Worm (Caenorhabditis elegans): Measurements from ENCODE around the gene vkmt-1.

Gene vkmt-1

DNA sequence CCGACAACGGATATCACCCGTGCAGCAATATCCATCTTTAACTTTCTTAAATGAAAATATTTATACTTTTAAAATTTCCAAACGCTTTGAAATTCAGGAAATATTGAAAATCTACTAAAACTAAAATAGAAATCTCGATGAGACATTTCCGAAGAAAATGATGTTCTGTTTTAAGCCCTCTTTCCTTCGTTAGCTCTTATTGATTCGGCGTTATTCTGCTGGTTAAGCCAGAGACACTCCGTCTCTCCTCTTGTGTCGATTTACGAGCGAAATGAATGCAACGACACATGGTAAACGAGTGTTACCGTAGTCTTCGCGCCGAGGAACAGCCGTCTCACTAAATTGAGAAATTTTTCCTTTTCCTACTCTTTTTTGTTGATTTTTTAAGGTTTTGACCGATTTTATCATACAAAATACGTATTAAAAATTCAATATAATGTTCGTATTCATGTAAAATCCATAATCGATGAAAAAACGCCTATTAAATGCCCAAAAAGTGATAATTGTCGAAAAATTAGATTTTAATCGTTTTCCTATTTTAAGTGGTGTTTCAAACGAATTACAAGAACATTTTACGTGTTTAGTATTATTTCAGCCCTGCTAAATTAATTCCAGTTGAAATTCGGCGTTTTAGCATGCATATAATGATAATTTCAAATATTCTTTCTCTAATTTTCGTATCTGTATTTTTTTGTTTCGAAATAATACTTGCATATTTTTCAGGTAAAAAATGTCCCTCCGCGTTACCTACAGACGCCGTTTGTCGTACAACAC, 10.1 kb upstream of the vkmt-1 start, which contains the start of the genes ppm-1.H and rpl-34:
ppm-1.H (minus strand) TSS at position 51 of the 774 bp plus-strand sequence.
rpl-34 (plus strand) TSS at position 724 of the 774 bp plus-strand sequence.
- TF ChIP-seq ztf-4 (tag; optimal IDR thresholded peaks at IDR 0.05) (peak; percentile 17), nhr-237 (tag; optimal IDR thresholded peaks at IDR 0.05) (no peak), lin-11 (tag; optimal IDR thresholded peaks at IDR 0.05) (peak; percentile 59), nhr-25 (tag; optimal IDR thresholded peaks at IDR 0.05) (no peak), crh-2 (tag; optimal IDR thresholded peaks at IDR 0.05) (peak; percentile 74), elt-3 (tag; optimal IDR thresholded peaks at IDR 0.05) (no peak), gmeb-1 (tag; optimal IDR thresholded peaks at IDR 0.05) (peak; percentile 42), R02D3.7 (tag; optimal IDR thresholded peaks at IDR 0.05) (peak; percentile 45), snpc-4 (tag; optimal IDR thresholded peaks at IDR 0.05) (peak; percentile 40), sem-4 (tag; optimal IDR thresholded peaks at IDR 0.05) (peak; percentile 18), skn-1 (tag; optimal IDR thresholded peaks at IDR 0.05) (no peak), unc-62 (GFP tag; optimal IDR thresholded peaks at IDR 0.05) (no peak), mbf-1 (tag; optimal IDR thresholded peaks at IDR 0.05) (no peak), zag-1 (tag; optimal IDR thresholded peaks at IDR 0.05) (peak; percentile 4), lsy-2 (tag; optimal IDR thresholded peaks at IDR 0.05) (peak; percentile 89 to 98), fos-1 (tag; optimal IDR thresholded peaks at IDR 0.05) (peak; percentile 43), nhr-129 (tag; optimal IDR thresholded peaks at IDR 0.05) (peak; percentile 98), blmp-1 (tag; optimal IDR thresholded peaks at IDR 0.05; ENCODE audit: insufficient read depth) (no peak), lin-13 (GFP tag; optimal IDR thresholded peaks at IDR 0.05) (peak; percentile 71), sma-3 (GFP tag; optimal IDR thresholded peaks at IDR 0.05) (no peak), nhr-6 (tag; optimal IDR thresholded peaks at IDR 0.05) (no peak), F13H6.1 (tag; optimal IDR thresholded peaks at IDR 0.05) (peak; percentile 23), sma-9 (GFP tag; optimal IDR thresholded peaks at IDR 0.05) (peak; percentile 51), sma-9 (tag; optimal IDR thresholded peaks at IDR 0.05) (no peak), peb-1 (tag; optimal IDR thresholded peaks at IDR 0.05) (no peak), nhr-77 (tag; optimal IDR thresholded peaks at IDR 0.05) (no peak), nhr-12 (tag; optimal IDR thresholded peaks at IDR 0.05) (no peak), ztf-1 (GFP tag; conservative IDR thresholded peaks at IDR 0.05) (no peak), ztf-11 (tag; optimal IDR thresholded peaks at IDR 0.05) (no peak), nhr-21 (tag; optimal IDR thresholded peaks at IDR 0.05) (peak; percentile 22), C34F6.9 (tag; optimal IDR thresholded peaks at IDR 0.05) (peak; percentile 74), ama-1 (optimal IDR thresholded peaks at IDR 0.05) (no peak), egl-27 (tag; optimal IDR thresholded peaks at IDR 0.05) (peak; percentile 10), ceh-82 (tag; optimal IDR thresholded peaks at IDR 0.05) (no peak), unc-55 (GFP tag; optimal IDR thresholded peaks at IDR 0.05) (peak; percentile 95)

DNA sequence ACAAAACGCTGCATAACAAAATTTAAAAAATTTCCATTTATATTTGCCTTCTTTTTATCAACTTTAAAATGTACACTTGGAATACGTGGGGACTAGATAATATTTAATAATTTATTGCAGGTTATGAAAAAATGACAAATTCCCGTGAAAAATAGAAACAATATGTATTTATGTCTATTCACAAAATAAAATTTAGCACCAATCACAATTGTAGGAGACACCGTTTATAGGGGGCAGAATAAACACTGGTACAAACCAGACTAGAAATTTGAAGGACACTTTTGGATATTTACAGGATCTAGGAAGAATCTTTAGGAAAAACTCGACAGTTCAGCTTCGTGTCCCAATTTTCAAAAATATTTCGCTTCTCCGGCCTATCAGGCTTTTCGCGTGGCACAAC, 8.1 kb upstream of the vkmt-1 start, which contains the start of gene C42C1.3:
C42C1.3 (minus strand) TSS at position 101 of the 400 bp plus-strand sequence.
- no peak for TF ChIP-seq ztf-1 (GFP tag; conservative IDR thresholded peaks at IDR 0.05)
- TF ChIP-seq elt-3 (tag; optimal IDR thresholded peaks at IDR 0.05), result no peak
- no peak for TF ChIP-seq nhr-237 (tag; optimal IDR thresholded peaks at IDR 0.05)
- no peak for TF ChIP-seq nhr-11 (tag; optimal IDR thresholded peaks at IDR 0.05)
- TF ChIP-seq ZK546.5 (tag; optimal IDR thresholded peaks at IDR 0.05), result no peak
- TF ChIP-seq peb-1 (tag; optimal IDR thresholded peaks at IDR 0.05), result no peak
- TF ChIP-seq sma-9 (GFP tag; optimal IDR thresholded peaks at IDR 0.05), result no peak
- TF ChIP-seq sma-9 (tag; optimal IDR thresholded peaks at IDR 0.05), result no peak
- no peak for TF ChIP-seq elt-1 (tag; optimal IDR thresholded peaks at IDR 0.05)
- no peak for TF ChIP-seq lin-39 (tag; optimal IDR thresholded peaks at IDR 0.05)
- TF ChIP-seq blmp-1 (tag; optimal IDR thresholded peaks at IDR 0.05; ENCODE audit: insufficient read depth), result no peak
- TF ChIP-seq ama-1 (optimal IDR thresholded peaks at IDR 0.05), result no peak
- no peak for TF ChIP-seq ceh-82 (tag; optimal IDR thresholded peaks at IDR 0.05)
- TF ChIP-seq gmeb-1 (tag; optimal IDR thresholded peaks at IDR 0.05), result no peak
- TF ChIP-seq sma-3 (GFP tag; optimal IDR thresholded peaks at IDR 0.05), result no peak
- TF ChIP-seq lsy-2 (tag; optimal IDR thresholded peaks at IDR 0.05), result no peak
- TF ChIP-seq unc-55 (GFP tag; optimal IDR thresholded peaks at IDR 0.05), result no peak
- no peak for TF ChIP-seq mdl-1 (tag; optimal IDR thresholded peaks at IDR 0.05)
- no peak for TF ChIP-seq alr-1 (tag; optimal IDR thresholded peaks at IDR 0.05)
- TF ChIP-seq zag-1 (tag; optimal IDR thresholded peaks at IDR 0.05), result no peak
- no peak for TF ChIP-seq mab-5 (tag; optimal IDR thresholded peaks at IDR 0.05)
